Fruit fly (Drosophila melanogaster) ovary, adult (tissue): ENCODE results near the gene chic.

Experiments used
- CG17801 ChIP-seq: fragments of 200-800 bp; optimal IDR thresholded peaks from 2 replicates; lab custom pipeline; 2019; ENCODE audit warnings: missing biosample characterization, mild to moderate bottlenecking, missing genetic modification characterization, moderate library complexity; ENCODE audit not compliant: partially characterized antibody

Gene chic

dm6 chr2L:5980862-5981432 lies at the start of gene chic:
Gene chic (minus strand): TSS chr2L:5981018.
- TF ChIP-seq CG17801 (GFP tag; lab: Kevin White, UChicago) = peak; percentile 43

dm6 chr2L:6028712-6029111 lies 47.9 kb upstream of the chic start:
- TF ChIP-seq CG17801 (GFP tag; lab: Kevin White, UChicago) = no peak

DNA sequence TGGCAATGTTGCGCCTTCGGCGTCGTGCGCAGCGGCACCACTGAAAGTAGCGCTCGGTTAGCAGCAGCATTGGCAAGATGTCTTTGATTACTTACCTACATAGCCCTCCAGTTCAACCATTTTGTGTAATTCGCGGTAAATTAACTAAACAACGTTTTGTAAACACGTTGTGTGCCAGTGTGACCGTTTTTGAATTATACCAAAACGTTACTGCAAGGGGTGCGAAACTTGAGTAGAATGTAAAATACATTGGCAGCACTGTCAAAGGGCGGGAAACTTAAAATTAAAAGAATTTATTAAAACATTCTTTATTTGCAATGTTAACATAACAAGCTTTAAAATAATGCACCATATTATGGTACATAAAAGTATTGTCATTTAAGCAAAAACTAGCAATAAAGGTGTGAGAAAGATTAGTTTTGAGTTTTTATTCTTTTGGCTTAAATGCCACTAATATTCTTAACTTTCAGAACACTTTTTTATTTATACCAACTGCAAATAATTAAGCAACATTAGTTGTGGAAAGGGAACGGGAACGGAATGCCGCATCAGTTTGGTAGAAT lies 43.6 kb upstream of the chic start, which contains the start of gene CG9107:
Gene CG9107 (minus strand): TSS at position 195 of the 563 bp plus-strand sequence.
- TF ChIP-seq CG17801 (GFP tag; lab: Kevin White, UChicago) = no peak

DNA sequence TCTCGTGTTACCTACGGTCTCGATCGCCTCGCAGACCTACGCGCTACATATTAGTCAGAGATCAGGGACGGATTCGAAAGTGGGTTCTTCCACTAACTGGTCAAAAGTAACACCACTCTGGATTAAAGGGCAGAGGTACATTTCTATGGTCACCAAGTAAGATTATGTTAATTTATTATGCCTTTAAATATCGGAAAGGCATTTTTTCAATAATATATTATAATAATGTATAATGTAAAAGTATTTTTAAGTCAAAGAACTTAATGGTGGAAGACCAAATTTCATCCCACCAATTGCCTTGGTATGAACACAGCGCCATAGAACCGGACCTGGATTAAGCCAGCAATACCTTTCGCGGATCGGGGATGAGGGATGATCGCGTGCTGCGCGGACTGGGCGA lies 42.0 kb upstream of the chic start:
- no peak for TF ChIP-seq CG17801 (GFP tag; lab: Kevin White, UChicago)

DNA sequence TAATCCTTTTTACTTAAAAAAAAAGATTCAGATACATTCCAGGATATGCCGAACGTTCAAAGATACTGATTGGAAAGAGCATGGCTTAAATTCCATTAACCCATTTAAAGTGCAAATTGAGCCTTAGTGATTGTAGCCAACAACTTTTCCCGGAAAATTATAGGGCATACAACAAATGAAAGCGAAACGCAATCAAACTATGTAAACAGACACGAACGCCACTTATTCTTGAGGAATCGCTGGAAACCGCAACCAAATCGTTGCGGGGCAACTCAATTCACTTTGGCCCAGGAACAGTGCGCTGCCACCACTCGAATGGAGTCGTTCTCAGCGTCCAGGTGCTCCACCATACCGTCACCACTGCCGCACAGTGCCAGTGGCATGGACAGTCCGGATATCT lies 39.7 kb upstream of the chic start, which contains the start of gene CG13996:
Gene CG13996 (plus strand): TSS at position 301 of the 400 bp plus-strand sequence.
- no peak for TF ChIP-seq CG17801 (GFP tag; lab: Kevin White, UChicago)

DNA sequence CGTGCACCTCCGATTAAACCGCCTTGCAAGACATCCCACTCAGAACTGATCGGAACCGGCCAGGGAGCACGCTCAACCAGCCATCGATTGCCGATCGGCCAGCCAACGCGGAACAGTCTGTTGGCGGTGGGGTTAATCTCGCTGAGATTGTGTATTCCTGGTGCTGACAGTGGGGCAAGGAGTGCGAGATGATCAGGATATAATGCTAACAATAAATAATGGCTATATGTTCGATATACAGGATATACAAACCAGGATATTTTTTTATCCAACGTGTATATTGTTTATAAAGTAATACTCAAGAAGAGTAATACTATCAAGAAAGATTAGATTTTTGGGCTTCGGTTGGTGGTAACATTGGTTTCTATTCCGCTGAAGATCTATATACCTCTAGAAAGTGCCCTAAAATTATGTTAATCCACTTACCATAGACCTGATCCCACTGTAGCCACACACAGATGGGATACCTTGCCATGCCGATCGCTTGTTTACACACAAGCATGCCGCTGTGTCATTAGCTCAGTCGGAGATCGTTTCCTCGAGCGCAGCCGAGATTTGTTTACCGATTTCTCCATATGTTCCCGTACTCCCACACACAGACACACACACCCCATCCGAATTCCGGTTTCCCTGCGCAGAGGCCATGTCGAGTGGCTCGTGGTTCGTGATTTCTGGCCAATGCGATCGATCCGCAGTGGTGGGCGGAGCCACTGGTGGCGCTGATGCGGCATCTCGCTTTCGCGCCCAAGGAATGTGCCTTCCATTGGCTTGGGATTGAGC lies 38.7 kb upstream of the chic start, which contains the start of gene H2.0:
Gene H2.0 (minus strand): TSS at position 51 of the 780 bp plus-strand sequence.
- TF ChIP-seq CG17801 (GFP tag; lab: Kevin White, UChicago) = no peak

dm6 chr2L:6013071-6013417 lies 32.2 kb upstream of the chic start:
- no peak for TF ChIP-seq CG17801 (GFP tag; lab: Kevin White, UChicago)

DNA sequence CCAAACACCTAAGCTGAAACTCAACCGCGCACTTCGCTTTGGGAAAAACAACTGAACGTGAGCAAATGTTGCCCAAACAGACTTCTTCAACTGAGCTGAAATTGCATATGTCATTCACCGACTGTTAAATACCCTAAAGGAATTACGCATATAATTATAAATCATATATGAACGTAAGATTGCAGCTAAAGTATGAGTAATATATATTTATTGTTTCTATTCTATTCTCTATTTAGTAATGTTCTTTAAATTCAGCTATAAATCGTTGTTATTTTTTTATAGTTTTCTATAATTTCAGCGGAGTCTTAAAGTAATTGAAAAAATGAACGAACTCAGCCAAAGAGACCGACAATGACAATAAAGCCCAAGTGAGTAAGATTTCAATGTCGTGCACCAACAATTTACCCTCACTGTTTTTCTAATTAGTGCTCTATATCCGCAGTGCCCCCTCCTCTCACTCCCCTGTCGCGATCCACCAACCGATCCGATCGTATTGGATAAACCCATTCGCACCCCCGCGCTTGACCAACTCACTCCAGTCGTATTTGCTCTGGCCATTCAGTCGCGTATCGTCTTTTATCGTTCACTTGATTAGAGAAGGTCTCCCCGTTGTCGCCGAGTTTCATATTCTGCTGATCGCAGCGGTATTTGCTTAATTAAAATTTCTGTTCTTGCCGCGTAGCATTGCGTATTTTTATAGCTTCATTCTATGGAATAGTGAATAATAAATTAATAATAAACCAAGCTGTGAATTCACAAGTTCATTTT lies 31.7 kb upstream of the chic start, which contains the start of gene CG9098:
Gene CG9098 (minus strand): TSS at position 36 of the 768 bp plus-strand sequence.
- peak; percentile 68 for TF ChIP-seq CG17801 (GFP tag; lab: Kevin White, UChicago)

dm6 chr2L:6006508-6007232 lies 25.9 kb upstream of the chic start, which contains the start of gene Gal:
Gene Gal (minus strand): TSS chr2L:6006827.
- TF ChIP-seq CG17801 (GFP tag; lab: Kevin White, UChicago) = no peak

DNA sequence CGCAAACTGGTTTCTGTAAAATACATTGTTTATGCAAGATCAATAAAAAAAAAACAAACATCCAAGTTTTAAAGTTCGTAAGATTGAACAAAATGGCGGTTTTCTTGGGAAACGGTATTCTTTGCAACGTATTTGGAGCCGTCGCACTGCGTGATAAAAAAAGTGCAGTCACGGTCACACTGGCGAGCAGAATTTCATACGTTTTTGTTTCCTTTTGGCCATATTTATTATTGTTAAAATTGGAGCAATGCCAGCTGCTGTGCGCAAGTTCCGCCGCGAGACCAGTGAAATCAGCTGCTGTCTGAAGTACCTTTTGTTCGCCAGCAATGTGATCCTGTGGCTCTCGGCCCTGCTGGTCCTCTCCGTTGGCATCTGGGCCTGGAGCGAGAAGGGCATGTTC lies 19.2 kb upstream of the chic start, which contains the start of gene Tsp26A:
Gene Tsp26A (plus strand): TSS at position 164 of the 400 bp plus-strand sequence.
- TF ChIP-seq CG17801 (GFP tag; lab: Kevin White, UChicago) = no peak

DNA sequence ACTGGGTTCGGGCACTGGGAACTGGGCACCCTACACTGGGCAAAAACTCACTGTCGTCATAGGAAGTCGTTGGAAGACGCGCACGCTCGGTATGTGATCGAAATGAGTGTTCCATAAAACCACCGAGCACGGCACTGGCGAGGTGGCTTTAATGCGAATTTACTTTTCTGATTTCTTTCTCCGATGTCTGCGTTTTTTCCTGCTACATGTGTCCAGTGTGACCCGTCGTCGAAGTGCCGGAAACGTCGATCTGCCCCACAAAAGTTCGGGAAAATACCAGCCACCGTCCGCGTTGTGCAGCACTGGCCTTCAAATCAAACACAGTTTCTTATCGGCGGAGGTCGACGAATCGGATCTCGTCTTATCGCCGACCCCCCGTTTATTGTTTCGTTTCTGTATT lies 18.4 kb upstream of the chic start, which contains the start of gene Kdm5:
Gene Kdm5 (minus strand): TSS at position 255 of the 400 bp plus-strand sequence.
- peak; percentile 22 for TF ChIP-seq CG17801 (GFP tag; lab: Kevin White, UChicago)

- TF ChIP-seq CG17801 (GFP tag; lab: Kevin White, UChicago) = no peak
Measured at dm6 chr2L:5998383-5998782, 17.6 kb upstream of the chic start.

dm6 chr2L:5997609-5998229 lies 16.9 kb upstream of the chic start:
- no peak for TF ChIP-seq CG17801 (GFP tag; lab: Kevin White, UChicago)
